Worm (Caenorhabditis elegans) whole organism, L3 larva: ENCODE measurements around the gene srw-56.

Experiments used
- ZK546.5 ChIP-seq: sonication (generic microtip); optimal IDR thresholded peaks from 2 replicates; lab custom pipeline; 2017; ENCODE audit warnings: missing biosample characterization, missing genetic modification characterization
- aly-2 ChIP-seq: fragments of 150-350 bp; optimal IDR thresholded peaks from 2 replicates; lab custom pipeline; 2014; ENCODE audit warnings: missing biosample characterization, missing genetic modification characterization
- ama-1 ChIP-seq: fragments of 150-350 bp; optimal IDR thresholded peaks from 2 replicates; lab custom pipeline; 2018
- ceh-16 ChIP-seq: sonication (generic microtip); optimal IDR thresholded peaks from 2 replicates; lab custom pipeline; 2017; ENCODE audit warnings: missing biosample characterization, missing genetic modification characterization
- ceh-28 ChIP-seq: fragments of 150-350 bp; optimal IDR thresholded peaks from 2 replicates; lab custom pipeline; 2014; ENCODE audit warnings: missing biosample characterization, missing genetic modification reagents, missing genetic modification characterization
- ceh-82 ChIP-seq: fragments of 150-350 bp; optimal IDR thresholded peaks from 2 replicates; lab custom pipeline; 2014; ENCODE audit warnings: missing biosample characterization, missing genetic modification characterization
- ceh-9 ChIP-seq: sonication (generic microtip); optimal IDR thresholded peaks from 2 replicates; lab custom pipeline; 2018; ENCODE audit warnings: missing biosample characterization, missing genetic modification characterization
- daf-12 ChIP-seq: fragments of 150-350 bp; optimal IDR thresholded peaks from 2 replicates; lab custom pipeline; 2014; ENCODE audit warnings: missing biosample characterization, missing genetic modification reagents, missing genetic modification characterization
- egl-5 ChIP-seq: fragments of 150-350 bp; optimal IDR thresholded peaks from 2 replicates; lab custom pipeline; 2017; ENCODE audit warnings: missing biosample characterization, missing genetic modification reagents, missing genetic modification characterization, inconsistent platforms
- elt-1 ChIP-seq: fragments of 150-350 bp; optimal IDR thresholded peaks from 2 replicates; lab custom pipeline; 2014; ENCODE audit warnings: missing biosample characterization, missing genetic modification characterization
- elt-2 ChIP-seq: sonication (generic microtip); optimal IDR thresholded peaks from 2 replicates; lab custom pipeline; 2016; ENCODE audit warnings: missing genetic modification reagents, mild to moderate bottlenecking, missing genetic modification characterization, missing compliant biosample characterization
- elt-3 ChIP-seq, 3 experiments: fragments of 150-350 bp in 1 of 3; sonication (generic microtip) in 2 of 3; optimal IDR thresholded peaks; 2 replicates in 2 of 3; 4 replicates in 1 of 3; lab custom pipeline; 2014 to 2017; ENCODE audit warnings: missing biosample characterization in 3 of 3, missing genetic modification characterization in 3 of 3
- eor-1 ChIP-seq, 2 experiments: fragments of 150-350 bp; optimal IDR thresholded peaks; 2 replicates each; lab custom pipeline; 2014 to 2018; ENCODE audit warnings: missing biosample characterization in 2 of 2, missing genetic modification characterization in 2 of 2
- fkh-10 ChIP-seq: sonication (generic microtip); optimal IDR thresholded peaks from 2 replicates; lab custom pipeline; 2017; ENCODE audit warnings: missing biosample characterization, missing genetic modification reagents, missing genetic modification characterization
- fos-1 ChIP-seq: fragments of 150-350 bp; optimal IDR thresholded peaks from 2 replicates; lab custom pipeline; 2014; ENCODE audit warnings: missing biosample characterization, missing genetic modification characterization
- hmg-11 ChIP-seq: sonication (generic microtip); optimal IDR thresholded peaks from 2 replicates; lab custom pipeline; 2016; ENCODE audit warnings: missing genetic modification characterization, missing compliant biosample characterization
- jun-1 ChIP-seq: fragments of 150-350 bp; optimal IDR thresholded peaks from 2 replicates; lab custom pipeline; 2014; ENCODE audit warnings: missing biosample characterization, missing genetic modification reagents, missing genetic modification characterization
- lsy-12 ChIP-seq: sonication (generic microtip); optimal IDR thresholded peaks from 2 replicates; lab custom pipeline; 2016; ENCODE audit warnings: mild to moderate bottlenecking, missing genetic modification characterization, missing compliant biosample characterization
- mdl-1 ChIP-seq: fragments of 150-350 bp; optimal IDR thresholded peaks from 2 replicates; lab custom pipeline; 2014; ENCODE audit warnings: missing biosample characterization, missing genetic modification characterization
- nfya-1 ChIP-seq: sonication (generic microtip); optimal IDR thresholded peaks from 2 replicates; lab custom pipeline; 2017; ENCODE audit warnings: missing genetic modification characterization, mild to moderate bottlenecking, missing compliant biosample characterization, antibody characterized with exemption, moderate library complexity; ENCODE audit not compliant: insufficient read depth
- nhr-11 ChIP-seq: fragments of 150-350 bp; optimal IDR thresholded peaks from 2 replicates; lab custom pipeline; 2014; ENCODE audit warnings: missing biosample characterization, missing genetic modification characterization
- nhr-12 ChIP-seq: fragments of 150-350 bp; optimal IDR thresholded peaks from 2 replicates; lab custom pipeline; 2014; ENCODE audit warnings: missing biosample characterization, missing genetic modification characterization
- nhr-25 ChIP-seq: sonication (generic microtip); optimal IDR thresholded peaks from 2 replicates; lab custom pipeline; 2017; ENCODE audit warnings: missing biosample characterization, missing genetic modification characterization
- nhr-43 ChIP-seq: sonication (generic microtip); optimal IDR thresholded peaks from 2 replicates; lab custom pipeline; 2016; ENCODE audit warnings: mild to moderate bottlenecking, missing genetic modification characterization, missing compliant biosample characterization; ENCODE audit not compliant: poor library complexity, severe bottlenecking
- nhr-76 ChIP-seq: fragments of 150-350 bp; sonication (generic microtip); optimal IDR thresholded peaks from 5 replicates; lab custom pipeline; 2014; ENCODE audit warnings: missing biosample characterization, missing genetic modification characterization
- nhr-77 ChIP-seq: fragments of 150-350 bp; optimal IDR thresholded peaks from 2 replicates; lab custom pipeline; 2014; ENCODE audit warnings: missing biosample characterization, missing genetic modification characterization
- pqm-1 ChIP-seq: fragments of 150-350 bp; optimal IDR thresholded peaks from 2 replicates; lab custom pipeline; 2017; ENCODE audit warnings: missing biosample characterization, missing genetic modification characterization, inconsistent platforms
- sea-2 ChIP-seq: fragments of 150-350 bp; sonication (generic microtip); optimal IDR thresholded peaks from 4 replicates; lab custom pipeline; 2014; ENCODE audit warnings: missing biosample characterization, missing genetic modification reagents, missing genetic modification characterization
- skn-1 ChIP-seq: fragments of 150-350 bp; optimal IDR thresholded peaks from 2 replicates; lab custom pipeline; 2014; ENCODE audit warnings: missing biosample characterization, missing genetic modification characterization
- tbx-2 ChIP-seq: sonication (generic microtip); optimal IDR thresholded peaks from 2 replicates; lab custom pipeline; 2016; ENCODE audit warnings: mild to moderate bottlenecking, missing genetic modification characterization, missing compliant biosample characterization
- unc-39 ChIP-seq: sonication (generic microtip); optimal IDR thresholded peaks from 4 replicates; lab custom pipeline; 2017; ENCODE audit warnings: missing biosample characterization, missing genetic modification characterization
- zag-1 ChIP-seq: fragments of 150-350 bp; optimal IDR thresholded peaks from 2 replicates; lab custom pipeline; 2014; ENCODE audit warnings: missing biosample characterization, missing genetic modification characterization
- ztf-11 ChIP-seq: fragments of 150-350 bp; optimal IDR thresholded peaks from 2 replicates; lab custom pipeline; 2014; ENCODE audit warnings: missing biosample characterization, missing genetic modification characterization
- ztf-4 ChIP-seq: fragments of 150-350 bp; optimal IDR thresholded peaks from 2 replicates; lab custom pipeline; 2014; ENCODE audit warnings: missing biosample characterization, missing genetic modification characterization

The srw-56 gene

ce11 chrV:15967542-15967941 is 14.9 kb upstream of the srw-56 start, which contains the start of gene sri-1:
sri-1 (minus strand) TSS chrV:15967642.
- TF ChIP-seq elt-1 (tag; lab: Kevin White, UChicago) (no peak), mdl-1 (tag; lab: Kevin White, UChicago) (no peak), ZK546.5 (tag; lab: Kevin White, UChicago) (no peak), nfya-1 (tag; lab: Kevin White, UChicago) (no peak), fkh-10 (GFP tag; lab: Kevin White, UChicago) (no peak), aly-2 (no peak), ceh-9 (tag; lab: Kevin White, UChicago) (no peak), nhr-12 (tag; lab: Kevin White, UChicago) (no peak), ceh-28 (tag; lab: Kevin White, UChicago) (no peak), elt-2 (tag; lab: Kevin White, UChicago) (no peak), eor-1 (tag; optimal IDR thresholded peaks at IDR 0.05; lab: Kevin White, UChicago) (no peak), pqm-1 (tag; lab: Kevin White, UChicago) (no peak), sea-2 (GFP tag; lab: Kevin White, UChicago) (no peak), nhr-77 (tag; lab: Kevin White, UChicago) (no peak), nhr-25 (tag; lab: Kevin White, UChicago) (no peak), nhr-76 (tag; lab: Kevin White, UChicago) (no peak), zag-1 (tag; lab: Kevin White, UChicago) (no peak)

ce11 chrV:15965114-15965513 is 12.5 kb upstream of the srw-56 start, which contains the start of gene sri-2:
sri-2 (minus strand) TSS chrV:15965214.
- TF ChIP-seq skn-1 (no peak), eor-1 (tag; optimal IDR thresholded peaks at IDR 0.05; lab: Kevin White, UChicago) (no peak), elt-1 (tag; lab: Kevin White, UChicago) (no peak), unc-39 (tag; lab: Kevin White, UChicago) (no peak), fos-1 (no peak), tbx-2 (tag; lab: Kevin White, UChicago) (no peak), elt-3 (tag; optimal IDR thresholded peaks at IDR 0.05; lab: Kevin White, UChicago) (no peak), nhr-25 (tag; lab: Kevin White, UChicago) (no peak), egl-5 (tag; lab: Kevin White, UChicago) (no peak), nhr-11 (tag; lab: Kevin White, UChicago) (no peak), lsy-12 (tag; lab: Kevin White, UChicago) (no peak), daf-12 (tag; lab: Kevin White, UChicago) (no peak), fkh-10 (GFP tag; lab: Kevin White, UChicago) (no peak), pqm-1 (tag; lab: Kevin White, UChicago) (no peak), ZK546.5 (tag; lab: Kevin White, UChicago) (no peak), ama-1 (lab: Kevin White, UChicago) (no peak), nhr-77 (tag; lab: Kevin White, UChicago) (no peak)

ce11 chrV:15959456-15959855 is 6.8 kb upstream of the srw-56 start:
- TF ChIP-seq skn-1 (no peak), nhr-11 (tag; lab: Kevin White, UChicago) (no peak), egl-5 (tag; lab: Kevin White, UChicago) (no peak), ztf-11 (tag; lab: Kevin White, UChicago) (no peak), nhr-77 (tag; lab: Kevin White, UChicago) (no peak), eor-1 (tag; optimal IDR thresholded peaks at IDR 0.05; lab: Kevin White, UChicago) (no peak), ZK546.5 (tag; lab: Kevin White, UChicago) (no peak)

- no peak for TF ChIP-seq ztf-4
- TF ChIP-seq ceh-82, result no peak
- TF ChIP-seq nhr-12 (tag; lab: Kevin White, UChicago), result no peak
- no peak for TF ChIP-seq nhr-43
- TF ChIP-seq egl-5 (tag; lab: Kevin White, UChicago), result no peak
- no peak for TF ChIP-seq nfya-1 (tag; lab: Kevin White, UChicago)
- no peak for TF ChIP-seq hmg-11 (tag; lab: Kevin White, UChicago)
- no peak for TF ChIP-seq ceh-16 (tag; lab: Kevin White, UChicago)
- TF ChIP-seq zag-1 (tag; lab: Kevin White, UChicago), result no peak
- TF ChIP-seq, all 47 proteins: peak for 0
Measured at ce11 chrV:15957098-15957497, 4.4 kb upstream of the srw-56 start, which contains the start of gene F36G9.3. F36G9.3 (plus strand) TSS chrV:15957398.

- TF ChIP-seq egl-5 (tag; lab: Kevin White, UChicago) (no peak), pqm-1 (tag; lab: Kevin White, UChicago) (no peak), ZK546.5 (tag; lab: Kevin White, UChicago) (no peak), sea-2 (GFP tag; lab: Kevin White, UChicago) (no peak), ama-1 (lab: Kevin White, UChicago) (no peak), jun-1 (tag; lab: Kevin White, UChicago) (no peak), ztf-11 (tag; lab: Kevin White, UChicago) (no peak), nhr-77 (tag; lab: Kevin White, UChicago) (no peak)
Measured at ce11 chrV:15955497-15955896, 2.8 kb upstream of the srw-56 start, which contains the start of gene srh-186. srh-186 (plus strand) TSS chrV:15955797.
